Fruit fly (Drosophila melanogaster) whole organism, larva: ENCODE data around the gene mTor.
A peak's percentile ranks its signal among the peaks of the same experiment; 100 is the strongest.

Source experiments
- noc ChIP-seq: fragments of 200-800 bp; sonication (Bioruptor generic); optimal IDR thresholded peaks from 3 replicates; lab custom pipeline; 2019; ENCODE audit warnings: missing biosample characterization, mild to moderate bottlenecking, missing genetic modification characterization, moderate library complexity

The mTor gene

DNA sequence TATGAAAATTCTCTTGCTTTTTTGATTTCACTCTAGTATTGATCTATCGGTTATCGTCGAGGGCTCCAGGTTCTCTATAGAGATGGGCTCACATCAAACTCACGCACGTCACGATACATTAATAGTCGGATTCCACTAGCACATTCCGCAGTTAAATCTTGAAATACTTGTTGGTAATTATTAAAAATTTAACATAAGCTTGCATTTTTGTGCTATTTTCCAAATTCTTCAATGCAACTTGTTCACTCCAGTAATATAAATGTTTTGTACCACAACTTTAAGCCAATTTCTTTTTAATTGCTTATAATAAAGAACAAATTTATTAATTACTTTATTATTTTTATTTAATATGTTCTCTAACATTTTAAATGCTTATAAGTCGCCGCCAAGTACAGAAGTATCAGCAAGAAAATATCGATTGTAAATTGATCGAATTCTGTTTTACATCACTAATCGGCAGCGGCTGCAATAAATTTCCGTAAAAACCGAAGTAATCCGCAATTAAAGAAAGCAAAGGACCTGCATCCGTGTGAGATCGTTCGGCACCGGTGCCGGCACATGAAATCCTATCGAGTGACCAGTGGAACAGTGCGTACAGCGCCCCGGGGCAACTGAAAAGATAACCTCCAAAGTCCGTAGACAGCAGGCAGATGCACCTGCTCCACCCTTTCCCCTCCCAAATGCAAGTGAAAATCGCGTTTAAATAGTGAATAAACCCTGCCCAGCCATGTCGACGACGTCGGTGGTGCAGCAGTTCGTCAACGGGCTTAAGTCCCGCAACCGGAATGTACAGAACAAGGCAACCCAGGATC lies at the start of gene mTor, which contains the start of gene Vha68-1:
mTor (plus strand) TSS at position 422 of the 812 bp plus-strand sequence.
Vha68-1 (minus strand) TSS at position 49 of the 812 bp plus-strand sequence.
- no peak for TF ChIP-seq noc

DNA sequence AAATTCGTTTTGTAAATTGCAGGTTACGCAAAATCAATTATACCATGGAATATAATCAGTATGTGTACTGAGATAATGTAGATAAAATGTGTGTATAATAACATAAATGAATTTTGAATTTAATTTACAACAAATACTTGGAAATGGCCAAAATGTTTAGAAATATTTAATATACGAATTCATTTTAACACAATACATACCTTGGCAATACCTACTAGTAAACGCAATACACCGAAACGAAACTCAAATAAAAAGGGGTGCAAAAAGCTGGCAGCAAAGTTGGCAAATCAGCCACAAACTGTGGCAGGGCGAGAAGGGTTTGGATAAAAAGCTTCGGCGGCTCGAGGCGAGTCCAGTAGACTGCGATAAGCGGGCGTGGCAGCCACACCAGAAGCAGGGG lies 38.0 kb upstream of the mTor start, which contains the start of gene CG16800:
CG16800 (plus strand) TSS at position 301 of the 400 bp plus-strand sequence.
- TF ChIP-seq noc, result no peak

dm6 chr2L:12969569-12969968 lies 34.7 kb upstream of the mTor start:
- TF ChIP-seq noc, result no peak

- peak; percentile 16 for TF ChIP-seq noc
These were observed 30.2 kb upstream of the mTor start, which contains the start of gene Vha68-2 for dm6 chr2L:12974045-12974539. Vha68-2 (plus strand) TSS chr2L:12974322.

DNA sequence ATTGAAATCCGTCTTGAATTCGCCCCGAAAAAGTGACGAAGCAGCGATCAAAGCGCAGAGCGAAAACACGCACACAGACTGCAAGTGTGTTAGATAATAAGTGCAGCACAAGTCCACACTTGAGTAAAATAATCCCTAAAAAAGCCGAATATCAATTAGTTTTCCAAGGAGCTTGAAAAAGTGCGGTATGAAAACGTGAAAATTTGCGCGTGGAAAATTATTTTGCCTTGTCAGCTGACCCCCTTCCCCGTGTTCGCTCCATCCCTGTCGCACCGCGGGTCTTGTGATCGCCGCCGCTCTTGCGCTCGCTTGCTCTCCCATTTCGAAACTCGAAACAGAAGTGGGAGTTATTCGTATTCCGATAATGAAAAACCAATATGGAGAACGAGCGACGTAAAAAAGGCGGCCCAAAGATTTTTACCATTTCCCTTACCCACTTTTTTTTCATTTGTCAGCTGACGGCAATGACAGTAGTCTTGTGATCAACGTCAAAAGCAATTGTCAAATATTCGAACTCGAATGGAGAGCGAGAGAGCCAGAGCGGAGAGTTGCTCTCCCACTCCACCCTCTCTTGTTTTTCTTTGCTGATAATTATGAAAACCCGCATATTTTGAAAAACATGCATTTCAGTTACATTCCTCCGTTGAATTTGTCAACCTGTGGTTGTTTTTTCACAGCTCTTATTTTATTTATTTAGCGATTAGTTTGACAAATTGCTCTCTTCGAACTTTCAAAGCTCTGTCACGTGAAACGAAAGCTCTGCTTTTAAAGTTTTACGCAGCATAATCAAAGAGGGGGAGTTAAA lies 29.5 kb upstream of the mTor start:
- no peak for TF ChIP-seq noc

DNA sequence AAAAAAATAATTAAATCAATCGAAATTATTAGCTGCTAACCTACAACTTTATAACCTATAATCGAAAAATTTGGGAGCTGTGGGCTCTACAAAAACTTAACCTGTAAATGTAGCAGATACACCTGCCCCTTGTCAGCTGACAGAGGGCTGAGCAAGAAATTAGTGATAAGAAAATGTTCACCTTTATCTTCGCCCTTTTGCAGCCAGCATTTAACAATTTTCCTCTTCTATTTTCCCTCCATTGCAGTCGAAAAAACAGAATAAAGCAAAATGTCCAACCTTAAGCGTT lies 29.0 kb upstream of the mTor start:
- no peak for TF ChIP-seq noc

DNA sequence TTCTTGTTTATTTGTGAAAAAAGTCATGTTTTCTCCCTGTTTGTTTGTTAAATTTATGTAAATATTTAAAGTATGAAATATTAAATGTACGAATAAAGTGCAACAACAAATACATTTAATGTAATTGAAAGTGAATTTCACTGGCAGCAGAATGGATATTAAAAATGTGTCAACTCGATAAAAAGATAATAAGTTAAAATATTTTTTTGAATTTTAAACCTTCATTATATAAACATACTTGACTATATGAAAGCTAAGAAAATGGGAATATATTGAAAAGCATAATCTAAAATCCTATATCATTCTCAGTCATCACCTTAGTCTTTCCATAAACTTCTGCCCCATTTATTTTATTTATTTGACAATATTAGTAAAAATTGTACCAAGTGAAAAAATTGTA lies 25.8 kb upstream of the mTor start, which contains the start of gene Vha68-3:
Vha68-3 (plus strand) TSS at position 301 of the 400 bp plus-strand sequence.
- no peak for TF ChIP-seq noc

- no peak for TF ChIP-seq noc
These were observed 22.2 kb upstream of the mTor start for dm6 chr2L:12982107-12982506.

- no peak for TF ChIP-seq noc
These were observed 19.2 kb upstream of the mTor start for dm6 chr2L:12985043-12985442.

DNA sequence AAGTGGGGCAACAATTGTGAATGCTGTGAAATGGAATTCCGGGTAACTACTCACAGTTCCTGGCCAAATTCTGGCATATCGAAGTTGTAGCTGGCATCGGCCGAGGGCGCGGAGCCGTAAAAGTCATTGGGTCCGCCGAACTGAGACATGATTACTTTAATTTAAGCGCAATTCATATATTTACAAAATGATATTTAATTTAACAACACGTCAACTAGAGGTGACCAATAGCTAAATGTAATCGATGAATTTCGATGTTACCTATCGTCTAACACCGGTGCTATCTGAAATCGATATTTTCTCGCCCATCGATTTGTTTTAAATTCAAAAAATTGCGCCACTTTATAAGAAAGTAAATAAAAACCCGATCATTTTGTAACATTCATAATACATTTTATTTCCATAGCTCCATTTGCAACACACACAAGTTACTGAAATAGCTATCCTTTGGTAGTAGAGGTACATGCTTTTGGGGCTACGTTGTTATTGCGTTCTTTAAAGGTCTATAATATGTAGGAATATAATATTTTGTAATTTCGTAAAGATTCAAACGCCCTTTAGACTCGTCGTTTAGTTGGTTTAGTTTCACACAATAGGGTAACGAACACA lies 3.8 kb upstream of the mTor start, which contains the start of gene Yip1d1:
Yip1d1 (minus strand) TSS at position 243 of the 609 bp plus-strand sequence.
- TF ChIP-seq noc, result no peak

dm6 chr2L:13003659-13004058 lies 621 bp upstream of the mTor start:
- TF ChIP-seq noc, result no peak

DNA sequence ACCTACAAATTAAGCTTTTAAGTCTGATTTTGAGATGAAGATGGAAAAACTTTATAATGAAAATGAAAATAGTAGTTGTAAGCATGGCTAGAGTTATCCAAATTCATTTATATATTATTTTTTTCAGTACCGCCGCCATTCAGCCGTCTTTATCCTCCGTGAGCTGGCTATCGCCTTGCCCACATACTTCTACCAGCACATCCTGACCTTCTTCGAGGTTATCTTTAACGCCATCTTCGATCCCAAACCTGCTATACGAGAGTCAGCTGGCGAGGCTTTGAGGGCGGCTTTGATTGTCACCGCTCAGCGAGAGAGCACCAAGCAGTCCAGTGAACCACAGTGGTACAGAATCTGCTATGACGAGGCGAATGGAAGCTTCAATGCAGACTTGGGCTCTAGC lies 1.0 kb downstream of the mTor start:
- TF ChIP-seq noc, result no peak

DNA sequence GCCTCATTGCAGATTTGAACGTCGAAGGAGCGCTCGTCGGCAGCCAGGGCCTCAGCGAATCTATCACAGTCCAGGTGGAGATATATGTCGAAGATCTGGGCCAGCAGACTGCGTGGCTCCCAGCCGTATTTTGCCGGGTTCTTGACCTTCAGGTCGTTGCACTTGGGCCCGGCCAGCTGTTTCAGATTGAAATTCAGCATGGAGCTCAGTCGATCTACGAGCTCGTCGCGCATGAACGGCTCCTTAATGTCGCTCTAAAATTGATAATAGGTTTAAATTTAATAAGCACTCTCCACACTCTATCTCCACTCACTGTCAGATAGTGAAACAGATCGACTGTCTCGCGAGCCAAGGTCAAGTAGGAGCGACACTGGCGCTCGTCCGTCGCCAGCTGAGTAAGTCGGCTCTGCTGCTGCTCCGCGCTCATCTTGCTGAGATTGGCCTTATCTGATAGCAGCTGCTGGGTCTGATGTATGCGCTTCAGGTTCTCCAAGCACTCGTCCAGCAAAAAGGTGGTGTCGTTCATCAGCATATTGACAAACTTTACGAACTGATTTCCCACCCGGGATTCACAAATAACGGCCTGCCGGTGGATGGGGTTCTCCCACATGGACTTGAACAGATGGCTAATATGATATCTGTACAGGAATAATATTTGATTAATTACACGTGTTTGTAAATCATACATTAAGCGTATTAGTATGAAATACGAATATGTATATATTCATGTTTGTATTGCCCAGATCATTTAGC lies 9.9 kb downstream of the mTor start:
- no peak for TF ChIP-seq noc

DNA sequence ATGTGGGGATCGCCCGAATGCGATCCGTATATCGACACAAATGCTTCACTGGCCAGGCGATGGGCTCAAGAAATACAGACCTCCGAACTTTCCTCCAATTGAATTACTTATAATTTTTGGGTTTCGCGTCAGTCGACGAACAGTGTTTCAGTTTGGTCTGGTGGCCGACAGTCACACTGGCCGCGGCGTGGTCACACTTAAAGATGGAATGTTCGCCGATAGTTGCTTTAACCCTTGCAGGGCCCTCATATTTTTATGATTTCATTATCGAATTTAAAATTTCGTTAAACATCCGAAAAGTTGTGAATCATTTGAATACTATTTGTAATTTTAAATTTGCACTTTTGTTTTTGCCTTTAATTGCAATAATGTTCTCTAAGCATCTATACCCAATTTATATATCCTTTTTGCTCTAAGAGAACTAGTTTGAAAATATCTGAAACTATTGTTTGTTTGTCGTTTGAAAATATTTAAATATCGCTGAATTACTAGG lies 14.8 kb downstream of the mTor start, which contains the start of gene Ube4B:
Ube4B (minus strand) TSS at position 443 of the 493 bp plus-strand sequence.
- TF ChIP-seq noc, result no peak

dm6 chr2L:13021020-13021781 lies 16.9 kb downstream of the mTor start, which contains the start of gene CG9933:
CG9933 (minus strand) TSS chr2L:13021312.
- TF ChIP-seq noc, result no peak
